Fruit fly (Drosophila melanogaster): Measurements from ENCODE around the gene CG4789.

Gene CG4789

DNA sequence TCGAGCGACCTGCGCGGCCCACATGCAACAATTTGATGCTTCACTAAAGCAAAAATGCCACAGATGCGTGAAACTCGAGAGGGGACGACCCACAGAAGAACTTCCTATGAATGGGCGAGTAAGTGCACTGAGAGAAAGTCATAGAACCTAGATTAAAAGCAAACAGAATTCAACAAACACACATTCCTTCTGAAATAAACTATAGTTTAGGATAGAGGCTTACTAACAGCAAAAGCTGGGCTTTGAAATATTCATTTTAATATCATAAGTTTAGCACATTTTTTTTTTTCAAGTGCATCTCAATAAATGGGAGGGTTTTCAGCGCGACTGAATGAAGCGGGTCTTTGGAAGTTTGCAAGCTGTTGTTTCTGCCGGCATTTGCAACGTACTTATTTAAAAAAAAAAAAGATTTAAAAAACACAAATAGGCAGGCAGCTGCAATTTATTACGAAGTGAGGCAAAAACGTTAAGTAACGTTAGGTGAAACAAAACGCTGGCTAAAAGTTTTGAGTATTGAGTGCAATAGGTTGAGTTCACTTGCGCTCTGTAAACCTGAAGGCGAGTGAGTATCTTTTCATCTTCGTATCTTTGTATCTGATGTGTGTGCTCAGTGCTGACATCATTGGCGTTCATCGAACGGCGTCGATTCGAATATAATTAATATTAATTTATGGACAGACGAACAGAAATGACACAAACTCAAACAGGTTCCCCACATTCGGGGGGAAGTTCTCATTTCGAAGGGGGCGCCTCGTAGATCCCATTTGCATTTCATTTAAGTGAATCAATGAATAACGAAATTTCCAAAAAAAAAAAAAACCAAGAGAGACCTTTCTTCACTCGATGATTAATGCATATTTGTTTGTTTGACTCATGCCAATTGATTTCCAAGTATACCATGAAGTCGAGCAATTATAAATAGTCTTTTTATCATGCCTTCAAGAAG is 27.6 kb upstream of the CG4789 start (continued):
- TF ChIP-seq CkIIα-i1 (GFP tag; IDR thresholded peaks at IDR 0.05) = no peak
- peak; percentile 7 for TF ChIP-seq CG12071 (GFP tag; optimal IDR thresholded peaks at IDR 0.05)
- peak; percentile 67 for TF ChIP-seq Antp (GFP tag; optimal IDR thresholded peaks at IDR 0.05)
- peak; percentile 46; the same call in 1 of the 3 replicates for TF ChIP-seq ken (GFP tag; IDR thresholded peaks at IDR 0.05)
- TF ChIP-seq CG5953 (GFP tag; IDR thresholded peaks at IDR 0.05) = no peak
- peak; percentile 21 for TF ChIP-seq Fer3 (tag; optimal IDR thresholded peaks at IDR 0.05)
- TF ChIP-seq CG32767 (GFP tag; IDR thresholded peaks at IDR 0.05) = peak; percentile 58
- TF ChIP-seq luna (GFP tag; optimal IDR thresholded peaks at IDR 0.05) = no peak
- peak; percentile 39 for TF ChIP-seq CG7786 (GFP tag; optimal IDR thresholded peaks at IDR 0.05)
- no peak for TF ChIP-seq sd (tag; optimal IDR thresholded peaks at IDR 0.05)
- TF ChIP-seq CG9727 (GFP tag; optimal IDR thresholded peaks at IDR 0.05) = peak; percentile 71
- TF ChIP-seq fu2 (GFP tag; optimal IDR thresholded peaks at IDR 0.05) = no peak
- TF ChIP-seq D19A (tag; optimal IDR thresholded peaks at IDR 0.05) = peak; percentile 54
- TF ChIP-seq CG11456 (GFP tag; IDR thresholded peaks at IDR 0.05) = 0 out of 3 replicates have a peak, but pooled peaks have one; percentile 40
- peak; percentile 65 for TF ChIP-seq esg (GFP tag; conservative IDR thresholded peaks at IDR 0.05)
- TF ChIP-seq ttk (GFP tag; IDR thresholded peaks at IDR 0.05) = peak; percentile 72
- TF ChIP-seq CG9437 (GFP tag; optimal IDR thresholded peaks at IDR 0.05) = peak; percentile 5
- peak; percentile 30 for TF ChIP-seq chn (GFP tag; optimal IDR thresholded peaks at IDR 0.05)
- TF ChIP-seq Adf1 (GFP tag; IDR thresholded peaks at IDR 0.05) = no peak
- TF ChIP-seq CG15601 (tag; optimal IDR thresholded peaks at IDR 0.05) = peak; percentile 33
- peak; percentile 9 for TF ChIP-seq btn (GFP tag; optimal IDR thresholded peaks at IDR 0.05)
- peak; percentile 64 for TF ChIP-seq phol (tag; optimal IDR thresholded peaks at IDR 0.05)
- peak; percentile 59; the same call in 3 of the 4 replicates for TF ChIP-seq Gug (GFP tag; IDR thresholded peaks at IDR 0.05)
- TF ChIP-seq CG14710 (tag; optimal IDR thresholded peaks at IDR 0.05) = peak; percentile 64
- TF ChIP-seq CG4404 (GFP tag; IDR thresholded peaks at IDR 0.05) = peak; percentile 76
- TF ChIP-seq en (GFP tag; optimal IDR thresholded peaks at IDR 0.05) = peak; percentile 39
- TF ChIP-seq Poxn (GFP tag; IDR thresholded peaks at IDR 0.05) = no peak
- no peak for TF ChIP-seq crp (GFP tag; optimal IDR thresholded peaks at IDR 0.05)
- peak; percentile 59; the same call in 1 of the 2 replicates for TF ChIP-seq ap (GFP tag; IDR thresholded peaks at IDR 0.05)
- TF ChIP-seq peb (GFP tag; IDR thresholded peaks at IDR 0.05) = 0 out of 2 replicates have a peak, but pooled peaks have one; percentile 31
- peak; percentile 81 for TF ChIP-seq Drgx (GFP tag; IDR thresholded peaks at IDR 0.05)
- peak; percentile 39; the same call in 1 of the 2 replicates for TF ChIP-seq CG9215 (GFP tag; IDR thresholded peaks at IDR 0.05)
- no peak for TF ChIP-seq YL-1 (GFP tag; optimal IDR thresholded peaks at IDR 0.05)
- peak; percentile 30 for TF ChIP-seq CG17802 (tag; optimal IDR thresholded peaks at IDR 0.05)
- TF ChIP-seq CG32772 (GFP tag; IDR thresholded peaks at IDR 0.05) = peak; percentile 64; the same call in 1 of the 2 replicates
- peak; percentile 71 for TF ChIP-seq bab2 (GFP tag; optimal IDR thresholded peaks at IDR 0.05)
- TF ChIP-seq CG11696 (GFP tag; IDR thresholded peaks at IDR 0.05) = peak; percentile 66; the same call in 1 of the 2 replicates
- 0 out of 2 replicates have a peak, but pooled peaks have one; percentile 25 for TF ChIP-seq Oaz (GFP tag; IDR thresholded peaks at IDR 0.05)
- TF ChIP-seq NK7.1 (GFP tag; optimal IDR thresholded peaks at IDR 0.05) = peak; percentile 7
- peak; percentile 46 for TF ChIP-seq slp2 (GFP tag; optimal IDR thresholded peaks at IDR 0.05)
- TF ChIP-seq Xrp1 (GFP tag; IDR thresholded peaks at IDR 0.05) = peak; percentile 90
- TF ChIP-seq Sox100B (GFP tag; optimal IDR thresholded peaks at IDR 0.05) = peak; percentile 12
- TF ChIP-seq nom (GFP tag; optimal IDR thresholded peaks at IDR 0.05) = peak; percentile 17
- no peak for TF ChIP-seq CG34224 (GFP tag; IDR thresholded peaks at IDR 0.05; ENCODE audit: partially characterized antibody)
- peak; percentile 11 for TF ChIP-seq Asciz (GFP tag; optimal IDR thresholded peaks at IDR 0.05)
- TF ChIP-seq rib (GFP tag; IDR thresholded peaks at IDR 0.05) = no peak
- peak; percentile 36 for TF ChIP-seq bcd (GFP tag; optimal IDR thresholded peaks at IDR 0.05)
- peak; percentile 49 for TF ChIP-seq CG14667 (GFP tag; IDR thresholded peaks at IDR 0.05)
- peak; percentile 79 for TF ChIP-seq CG9609 (GFP tag; optimal IDR thresholded peaks at IDR 0.05)

Measured in whole organism, embryonic.